Fruit fly (Drosophila melanogaster) Kc167 (cell line): ENCODE measurements around the gene sba.

Source experiments
- Myc ChIP-seq: fragments of >200 bp; optimal IDR thresholded peaks from 2 replicates; lab custom pipeline; 2017; ENCODE audit warnings: missing external identifiers
- Sin3A ChIP-seq: fragments of >200 bp; optimal IDR thresholded peaks from 2 replicates; lab custom pipeline; 2018; ENCODE audit warnings: missing external identifiers
- h ChIP-seq: fragments of >200 bp; optimal IDR thresholded peaks from 3 replicates; lab custom pipeline; 2018; ENCODE audit warnings: missing external identifiers
- insv ChIP-seq: fragments of >200 bp; optimal IDR thresholded peaks from 3 replicates; lab custom pipeline; 2018; ENCODE audit warnings: missing external identifiers
- psq ChIP-seq: fragments of >200 bp; optimal IDR thresholded peaks from 2 replicates; lab custom pipeline; 2017; ENCODE audit warnings: missing external identifiers
- ttk ChIP-seq: sonication (Bioruptor generic); optimal IDR thresholded peaks from 2 replicates; lab custom pipeline; 2017; ENCODE audit warnings: missing external identifiers

The sba gene

DNA sequence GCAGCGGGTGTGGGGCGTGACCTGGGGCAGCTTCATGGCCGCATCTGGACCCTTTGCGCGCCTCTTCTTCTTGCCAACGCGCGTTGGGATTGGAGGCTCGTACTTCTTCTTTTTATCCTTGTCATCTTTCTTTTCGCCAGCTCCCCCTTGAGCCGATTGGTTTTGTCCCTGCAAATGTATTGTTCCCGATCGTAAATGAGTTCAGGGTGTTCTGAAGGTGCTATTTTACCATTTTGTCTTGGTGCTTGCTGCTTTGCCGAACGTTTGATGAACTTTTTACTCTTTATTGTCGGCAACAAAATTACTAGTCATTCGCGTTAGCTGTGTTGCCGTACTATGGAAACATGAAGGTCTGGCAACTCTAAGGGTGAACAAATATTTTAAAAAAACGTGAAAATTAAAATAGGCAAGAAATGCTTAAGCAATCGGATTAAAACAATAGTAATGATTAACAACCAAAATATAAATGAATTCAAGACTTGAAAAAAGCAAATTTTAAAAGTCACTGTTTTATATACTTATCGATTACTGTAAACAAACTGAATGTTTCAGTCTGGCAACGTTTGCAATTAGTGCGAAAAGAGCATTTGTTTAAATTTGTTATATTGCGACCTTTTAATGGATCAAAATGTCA lies 8.4 kb upstream of the sba start, which contains the start of the genes Rpt2 and CG13599:
TSS of gene Rpt2 (minus strand) at position 464 of the 634 bp plus-strand sequence.
TSS of gene CG13599 (plus strand) at position 545 of the 634 bp plus-strand sequence.
- no peak for TF ChIP-seq Myc (lab: Kevin White, UChicago)
- no peak for TF ChIP-seq psq
- no peak for TF ChIP-seq insv (lab: Kevin White, UChicago)
- no peak for TF ChIP-seq Sin3A (lab: Kevin White, UChicago)
- no peak for TF ChIP-seq ttk
- no peak for TF ChIP-seq h (lab: Kevin White, UChicago)

DNA sequence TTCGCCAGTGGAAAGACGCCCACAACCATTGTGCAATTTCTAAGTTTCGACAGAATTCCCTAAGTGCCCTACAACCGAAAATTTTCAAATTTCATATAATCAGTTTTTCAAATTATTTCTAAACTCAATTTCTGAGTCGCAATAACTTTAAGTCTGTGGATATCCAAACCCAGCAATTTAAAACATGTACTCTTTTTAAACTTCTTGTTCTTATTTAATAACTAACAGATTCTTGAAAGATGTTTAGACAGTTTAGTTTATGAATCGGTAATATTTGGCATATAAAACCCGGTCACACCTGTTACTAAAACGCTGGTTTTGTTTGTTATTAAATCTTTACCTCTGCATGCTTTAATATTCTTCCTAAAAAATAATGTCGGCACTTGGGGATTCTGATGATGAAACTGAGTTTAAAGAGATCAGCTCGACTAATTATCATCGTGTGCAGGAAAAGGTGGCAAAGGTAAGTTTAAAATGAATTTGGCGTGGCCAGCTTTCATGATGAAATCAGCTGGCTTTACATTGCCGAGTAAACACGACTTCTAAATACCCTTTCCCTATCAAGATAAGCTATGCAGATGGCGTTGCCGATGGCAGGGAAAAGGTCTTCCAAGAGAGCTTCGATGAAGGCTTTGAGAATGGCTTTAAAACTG lies 6.3 kb upstream of the sba start, which contains the start of the genes CG43998, CG43999 and CG31142:
TSS of gene CG43998 (minus strand) at position 51 of the 653 bp plus-strand sequence.
TSS of gene CG43999 (minus strand) at position 51 of the 653 bp plus-strand sequence.
TSS of gene CG31142 (plus strand) at position 294 of the 653 bp plus-strand sequence.
- no peak for TF ChIP-seq insv (lab: Kevin White, UChicago)
- no peak for TF ChIP-seq h (lab: Kevin White, UChicago)
- TF ChIP-seq ttk, result no peak
- no peak for TF ChIP-seq Myc (lab: Kevin White, UChicago)
- no peak for TF ChIP-seq Sin3A (lab: Kevin White, UChicago)
- TF ChIP-seq psq, result no peak

DNA sequence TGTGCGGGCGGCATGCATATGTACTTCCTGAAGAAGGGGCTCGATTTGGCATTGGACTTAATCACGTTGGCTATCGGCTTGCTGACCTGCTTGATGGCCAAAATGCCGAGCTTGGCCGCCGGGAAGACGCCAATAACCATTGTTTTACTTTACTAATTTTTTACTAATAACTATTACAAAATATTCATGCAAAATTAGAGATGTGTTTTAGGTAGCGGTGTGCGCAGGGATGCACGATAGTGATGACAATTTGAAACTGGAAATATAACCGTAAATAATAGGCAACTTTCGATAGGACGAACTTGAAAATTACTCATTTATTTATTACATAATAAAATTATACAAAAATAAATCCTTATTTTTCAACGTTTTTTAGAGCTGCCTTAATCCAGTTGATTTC lies 4.7 kb upstream of the sba start, which contains the start of gene CG13601:
TSS of gene CG13601 (minus strand) at position 206 of the 400 bp plus-strand sequence.
- TF ChIP-seq psq (no peak), Myc (lab: Kevin White, UChicago) (no peak), Sin3A (lab: Kevin White, UChicago) (no peak), ttk (no peak), insv (lab: Kevin White, UChicago) (no peak), h (lab: Kevin White, UChicago) (no peak)

DNA sequence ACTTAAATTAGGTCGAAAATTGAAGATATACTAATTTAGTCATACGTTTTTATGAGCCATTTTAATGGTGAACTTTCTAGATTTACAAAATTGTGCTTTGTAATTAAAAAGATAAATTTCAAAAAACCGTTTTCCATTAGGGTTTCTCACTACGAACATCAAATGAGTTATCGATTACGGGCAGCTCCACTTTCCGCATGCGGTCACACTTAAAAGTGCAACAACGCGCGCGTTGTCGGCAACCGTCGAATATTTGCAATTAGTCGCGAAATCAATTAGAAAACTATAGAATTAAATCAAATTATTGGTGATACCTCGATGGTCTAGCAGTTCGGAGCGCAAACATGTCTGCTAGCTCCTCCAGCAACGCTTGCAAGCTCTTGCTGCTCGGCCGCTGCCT lies 1.4 kb upstream of the sba start, which contains the start of gene Ndc1:
TSS of gene Ndc1 (plus strand) at position 200 of the 400 bp plus-strand sequence.
- TF ChIP-seq Myc (lab: Kevin White, UChicago), result no peak
- no peak for TF ChIP-seq insv (lab: Kevin White, UChicago)
- no peak for TF ChIP-seq ttk
- no peak for TF ChIP-seq psq

DNA sequence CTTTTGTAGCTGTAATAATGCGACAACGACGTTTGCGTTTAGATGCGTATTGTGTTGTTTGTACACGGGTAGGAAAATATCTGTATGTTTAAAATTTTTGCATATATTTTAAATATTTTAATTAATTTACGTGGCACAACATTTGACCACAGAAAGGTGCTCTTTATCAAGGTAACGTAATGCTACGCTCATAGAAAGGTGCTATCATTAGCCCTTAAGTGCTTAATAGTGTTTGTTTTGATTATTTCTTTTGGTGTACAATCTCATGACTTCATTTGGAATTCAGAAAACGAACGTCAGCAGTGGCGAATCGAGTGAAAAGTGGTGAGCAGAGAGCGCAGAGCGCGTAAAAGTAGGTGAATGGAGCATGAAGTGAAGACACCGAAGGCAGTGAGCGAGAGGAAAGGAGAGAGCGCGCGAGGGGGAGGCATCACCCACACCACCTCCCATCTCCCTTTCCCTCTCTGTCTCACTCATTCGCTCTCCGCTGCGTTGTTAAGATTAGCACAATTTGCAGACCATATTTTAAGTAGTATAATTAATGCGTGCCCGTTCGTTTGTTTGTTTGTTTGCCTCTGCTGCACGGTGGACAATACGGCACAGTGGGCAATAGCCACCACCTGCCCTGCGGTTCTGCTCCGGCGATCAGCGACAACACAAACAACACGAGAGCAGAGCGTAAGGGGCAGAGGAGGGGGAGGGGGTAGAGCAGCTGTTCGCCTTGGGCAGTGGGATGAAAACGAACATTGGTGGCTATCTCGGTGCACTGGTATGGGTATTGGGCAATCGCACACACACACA lies 872 bp downstream of the sba start:
- TF ChIP-seq psq (no peak), Sin3A (lab: Kevin White, UChicago) (no peak), Myc (lab: Kevin White, UChicago) (no peak), h (lab: Kevin White, UChicago) (no peak), insv (lab: Kevin White, UChicago) (no peak), ttk (no peak)

DNA sequence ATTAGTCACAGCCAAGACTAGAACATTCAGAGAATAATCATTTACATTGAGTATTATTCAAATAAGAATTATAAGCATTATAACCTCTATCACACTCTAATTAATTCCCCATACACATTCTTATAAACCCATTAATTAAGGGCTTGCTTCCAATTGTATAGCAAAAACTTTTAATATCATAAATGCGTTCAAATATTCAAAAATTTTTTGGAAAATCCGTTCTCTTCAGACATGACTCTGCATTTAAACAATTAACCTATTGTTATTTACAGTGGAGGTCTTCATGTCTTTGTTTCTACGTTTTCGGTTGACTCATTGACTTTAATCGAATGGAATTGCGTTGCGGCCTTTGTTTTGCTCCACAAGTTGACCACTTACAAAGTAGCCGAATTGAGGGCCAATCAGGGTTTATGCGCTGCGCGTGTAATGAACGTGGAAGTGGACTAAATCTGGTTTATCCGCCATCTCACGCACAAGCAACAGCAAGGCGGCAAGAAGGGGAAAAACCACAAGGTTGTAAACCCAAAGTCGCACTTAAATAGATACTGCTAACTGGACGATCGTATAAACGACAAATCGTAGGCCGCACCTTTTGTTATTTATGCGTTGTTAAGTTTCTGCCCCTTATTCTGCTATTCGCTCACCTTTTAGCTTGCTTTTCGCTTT lies 1.8 kb downstream of the sba start:
- TF ChIP-seq psq (no peak), ttk (no peak), insv (lab: Kevin White, UChicago) (no peak), Myc (lab: Kevin White, UChicago) (no peak), h (lab: Kevin White, UChicago) (no peak), Sin3A (lab: Kevin White, UChicago) (no peak)

DNA sequence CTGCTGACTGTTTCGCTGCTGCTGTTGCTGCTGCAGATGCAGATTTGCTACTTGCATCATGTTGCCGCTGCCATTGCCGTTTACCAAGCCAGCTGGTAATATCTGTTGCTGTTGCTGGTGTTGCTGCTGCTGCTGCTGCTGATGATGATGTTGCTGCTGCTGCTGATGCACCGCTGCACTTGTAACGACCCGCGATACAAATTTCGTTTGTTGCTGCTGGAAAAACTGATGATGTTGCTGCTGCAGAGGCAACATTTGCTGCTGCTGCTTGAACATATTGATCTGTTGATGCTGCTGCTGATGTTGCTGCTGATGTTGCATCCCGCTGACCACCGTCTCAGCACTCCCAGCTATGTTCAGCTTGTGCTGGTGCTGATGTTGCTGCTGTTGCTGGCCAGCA lies 2.4 kb downstream of the sba start:
- TF ChIP-seq insv (lab: Kevin White, UChicago) (no peak), h (lab: Kevin White, UChicago) (no peak), psq (no peak), Sin3A (lab: Kevin White, UChicago) (no peak), ttk (no peak), Myc (lab: Kevin White, UChicago) (no peak)

DNA sequence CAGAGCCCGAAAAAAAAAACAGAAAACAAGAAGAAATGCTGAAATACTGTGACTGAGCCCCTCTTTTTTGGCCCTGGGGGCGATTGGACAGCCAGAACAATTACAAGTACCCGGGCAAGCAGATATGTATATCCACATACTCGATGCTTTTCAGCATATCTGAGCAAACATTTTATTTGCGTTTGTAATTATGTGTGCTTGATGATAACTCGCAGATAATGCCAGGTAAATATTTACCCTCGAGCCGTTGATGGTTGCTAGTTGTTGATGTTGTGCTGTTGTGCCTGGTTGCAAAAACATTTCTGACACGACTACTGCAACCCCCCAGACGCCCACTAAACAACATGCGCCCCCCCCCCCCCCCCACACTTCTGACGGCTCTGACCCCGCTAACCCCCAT lies 3.4 kb downstream of the sba start:
- TF ChIP-seq ttk, result no peak
- TF ChIP-seq Myc (lab: Kevin White, UChicago), result no peak
- no peak for TF ChIP-seq insv (lab: Kevin White, UChicago)
- TF ChIP-seq h (lab: Kevin White, UChicago), result no peak
- no peak for TF ChIP-seq psq
- no peak for TF ChIP-seq Sin3A (lab: Kevin White, UChicago)

DNA sequence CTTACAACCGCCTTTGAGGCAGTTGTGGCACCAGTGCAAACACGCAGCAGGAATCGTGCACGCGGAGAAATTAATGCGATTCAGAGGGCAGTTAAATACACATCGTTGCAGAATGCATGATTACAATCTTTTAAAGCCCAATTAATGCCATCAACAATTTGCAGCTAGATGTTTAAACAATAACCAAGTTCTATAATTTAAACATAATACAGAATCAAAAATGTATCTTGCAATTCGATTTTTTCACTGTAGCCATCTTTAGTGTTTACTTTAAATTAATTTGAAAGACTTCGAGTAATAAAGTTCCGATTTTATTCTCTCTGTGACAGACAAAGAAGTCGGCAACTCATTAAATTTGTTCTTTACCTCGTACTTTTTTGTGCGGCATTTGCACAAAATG lies 6.8 kb downstream of the sba start:
- no peak for TF ChIP-seq insv (lab: Kevin White, UChicago)
- TF ChIP-seq h (lab: Kevin White, UChicago), result no peak
- no peak for TF ChIP-seq psq
- TF ChIP-seq Sin3A (lab: Kevin White, UChicago), result no peak
- no peak for TF ChIP-seq Myc (lab: Kevin White, UChicago)
- no peak for TF ChIP-seq ttk

DNA sequence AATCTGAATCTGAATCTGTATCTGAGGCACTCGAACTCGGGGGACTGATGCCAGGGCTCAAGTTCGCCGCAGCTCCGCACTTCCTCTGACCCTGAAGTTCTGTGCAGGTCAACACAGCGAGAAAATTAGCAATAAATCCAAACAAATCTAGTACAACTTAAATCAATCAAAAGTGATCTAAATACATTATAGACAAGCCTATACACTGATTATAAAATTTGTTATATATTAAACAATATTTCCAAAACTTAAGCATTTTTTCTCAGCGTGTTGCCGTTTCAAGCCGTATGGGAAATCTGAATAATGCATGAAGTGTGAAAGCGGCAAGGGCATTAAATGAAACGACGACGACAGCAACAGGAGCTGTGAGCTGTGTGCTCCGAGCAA lies 7.7 kb downstream of the sba start:
- no peak for TF ChIP-seq psq
- TF ChIP-seq Myc (lab: Kevin White, UChicago), result no peak
- no peak for TF ChIP-seq insv (lab: Kevin White, UChicago)
- no peak for TF ChIP-seq ttk
- no peak for TF ChIP-seq h (lab: Kevin White, UChicago)
- no peak for TF ChIP-seq Sin3A (lab: Kevin White, UChicago)

DNA sequence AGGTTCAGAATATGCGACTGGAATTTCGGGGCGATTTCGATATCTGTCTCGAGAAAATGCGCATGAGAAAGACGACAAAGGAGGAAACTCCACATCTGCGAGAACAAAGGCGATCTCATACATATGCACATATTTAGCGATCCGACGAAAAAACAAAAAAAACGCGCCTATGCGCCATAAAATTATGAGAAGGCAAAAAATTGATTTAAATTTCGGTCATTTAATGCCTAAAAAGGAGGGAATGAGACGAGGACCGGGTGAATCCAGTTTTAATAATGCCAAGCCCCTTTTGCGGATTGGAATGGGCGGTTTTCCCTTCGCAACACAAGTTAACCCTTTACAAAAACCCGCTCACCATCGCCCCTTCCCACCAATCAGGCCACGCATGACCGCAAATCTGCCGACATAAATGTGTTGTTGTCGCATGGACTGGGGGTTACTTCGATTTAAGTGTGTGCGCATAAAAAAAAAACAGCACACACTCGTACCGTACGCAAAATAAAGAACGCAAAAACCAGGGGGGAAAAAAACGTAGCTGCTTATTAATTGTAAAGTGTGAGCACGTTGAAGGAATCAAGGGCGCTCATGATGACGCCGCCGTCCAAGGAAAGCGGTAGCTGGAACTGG lies 8.2 kb downstream of the sba start:
- TF ChIP-seq Myc (lab: Kevin White, UChicago), result no peak
- no peak for TF ChIP-seq h (lab: Kevin White, UChicago)
- TF ChIP-seq psq, result no peak
- TF ChIP-seq insv (lab: Kevin White, UChicago), result no peak
- TF ChIP-seq Sin3A (lab: Kevin White, UChicago), result no peak
- TF ChIP-seq ttk, result no peak
